Fruit fly (Drosophila melanogaster) whole organism, pupa: ENCODE data around the gene p-cup.
A peak's percentile ranks its signal among the peaks of the same experiment; 100 is the strongest.

Source experiments
- CG12605 ChIP-seq: fragments of 200-800 bp; sonication (Bioruptor generic); IDR thresholded peaks from 2 replicates; pipeline ENCODE4 v1.3.6; 2022; ENCODE audit warnings: missing biosample characterization, missing genetic modification characterization
- CG13204 ChIP-seq: fragments of 200-800 bp; sonication (Bioruptor generic); optimal IDR thresholded peaks from 2 replicates; lab custom pipeline; 2018; ENCODE audit warnings: missing biosample characterization, mild to moderate bottlenecking, missing genetic modification characterization, moderate library complexity
- CG14655 ChIP-seq: fragments of 200-800 bp; sonication (Bioruptor generic); optimal IDR thresholded peaks from 3 replicates; lab custom pipeline; 2017; ENCODE audit warnings: mild to moderate bottlenecking, missing biosample characterization, missing genetic modification reagents, missing genetic modification characterization
- CG17806 ChIP-seq: fragments of 200-800 bp; sonication (Bioruptor generic); optimal IDR thresholded peaks from 2 replicates; lab custom pipeline; 2018; ENCODE audit warnings: missing biosample characterization, mild to moderate bottlenecking, missing genetic modification characterization, moderate library complexity
- CG8301 ChIP-seq: fragments of 200-800 bp; sonication (Bioruptor generic); optimal IDR thresholded peaks from 2 replicates; lab custom pipeline; 2018; ENCODE audit warnings: missing biosample characterization, mild to moderate bottlenecking, missing genetic modification characterization
- CG9948 ChIP-seq: fragments of 200-800 bp; sonication (Bioruptor generic); optimal IDR thresholded peaks from 2 replicates; lab custom pipeline; 2018; ENCODE audit warnings: missing biosample characterization, mild to moderate bottlenecking, missing genetic modification characterization, moderate library complexity
- D1 ChIP-seq: fragments of 200-800 bp; sonication (Bioruptor generic); optimal IDR thresholded peaks from 2 replicates; lab custom pipeline; 2018; ENCODE audit warnings: missing biosample characterization, mild to moderate bottlenecking, missing genetic modification characterization, moderate library complexity
- EcR ChIP-seq: fragments of 200-800 bp; sonication (Bioruptor generic); optimal IDR thresholded peaks from 3 replicates; lab custom pipeline; 2019; ENCODE audit warnings: missing biosample characterization, missing genetic modification characterization, mild to moderate bottlenecking, moderate library complexity, missing genetic modification reagents
- Pif1A ChIP-seq: fragments of 200-800 bp; sonication (Bioruptor generic); optimal IDR thresholded peaks from 3 replicates; lab custom pipeline; 2016; ENCODE audit warnings: missing biosample characterization, missing genetic modification characterization
- Pif1B ChIP-seq: fragments of 200-800 bp; sonication (Bioruptor generic); optimal IDR thresholded peaks from 3 replicates; lab custom pipeline; 2016; ENCODE audit warnings: missing biosample characterization, missing genetic modification characterization
- Snoo ChIP-seq: fragments of 200-800 bp; sonication (Bioruptor generic); optimal IDR thresholded peaks from 3 replicates; lab custom pipeline; 2017; ENCODE audit warnings: missing biosample characterization, mild to moderate bottlenecking, missing genetic modification characterization, inconsistent platforms
- gl ChIP-seq: fragments of 200-800 bp; sonication (Bioruptor generic); optimal IDR thresholded peaks from 2 replicates; lab custom pipeline; 2018; ENCODE audit warnings: missing biosample characterization, mild to moderate bottlenecking, missing genetic modification characterization
- rn ChIP-seq: fragments of 200-800 bp; sonication (Bioruptor generic); IDR thresholded peaks from 2 replicates; pipeline ENCODE4 v1.3.6; 2022; ENCODE audit warnings: missing biosample characterization, missing genetic modification characterization

- TF ChIP-seq Pif1B (GFP tag; lab: Kevin White, UChicago) (no peak), CG8301 (tag; lab: Kevin White, UChicago) (no peak), CG12605 (GFP tag; lab: Robert Waterston, UW) (no peak), CG13204 (GFP tag; lab: Kevin White, UChicago) (no peak), D1 (tag; lab: Kevin White, UChicago) (peak; percentile 88), EcR (GFP tag; lab: Kevin White, UChicago) (no peak), rn (GFP tag; lab: Robert Waterston, UW) (no peak), Snoo (no peak), CG9948 (tag; lab: Kevin White, UChicago) (no peak), Pif1A (GFP tag; lab: Kevin White, UChicago) (no peak), CG17806 (tag; lab: Kevin White, UChicago) (no peak), CG14655 (no peak), gl (tag; lab: Kevin White, UChicago) (no peak)
These were observed 7.4 kb upstream of the p-cup start for dm6 chrX:17455829-17456460.
